Worm (Caenorhabditis elegans) whole organism, L3 larva: Measurements from ENCODE around the gene lys-1.

Source experiments
- R02D3.7 ChIP-seq: fragments of 150-350 bp; optimal IDR thresholded peaks from 2 replicates; lab custom pipeline; 2014; ENCODE audit warnings: missing biosample characterization, missing genetic modification characterization
- ama-1 ChIP-seq: fragments of 150-350 bp; optimal IDR thresholded peaks from 2 replicates; lab custom pipeline; 2018
- ceh-16 ChIP-seq: sonication (generic microtip); optimal IDR thresholded peaks from 2 replicates; lab custom pipeline; 2017; ENCODE audit warnings: missing biosample characterization, missing genetic modification characterization
- ceh-28 ChIP-seq: fragments of 150-350 bp; optimal IDR thresholded peaks from 2 replicates; lab custom pipeline; 2014; ENCODE audit warnings: missing biosample characterization, missing genetic modification reagents, missing genetic modification characterization
- daf-12 ChIP-seq: fragments of 150-350 bp; optimal IDR thresholded peaks from 2 replicates; lab custom pipeline; 2014; ENCODE audit warnings: missing biosample characterization, missing genetic modification reagents, missing genetic modification characterization
- egl-5 ChIP-seq: fragments of 150-350 bp; optimal IDR thresholded peaks from 2 replicates; lab custom pipeline; 2017; ENCODE audit warnings: missing biosample characterization, missing genetic modification reagents, missing genetic modification characterization, inconsistent platforms
- elt-1 ChIP-seq: fragments of 150-350 bp; optimal IDR thresholded peaks from 2 replicates; lab custom pipeline; 2014; ENCODE audit warnings: missing biosample characterization, missing genetic modification characterization
- elt-2 ChIP-seq: sonication (generic microtip); optimal IDR thresholded peaks from 2 replicates; lab custom pipeline; 2016; ENCODE audit warnings: missing genetic modification reagents, mild to moderate bottlenecking, missing genetic modification characterization, missing compliant biosample characterization
- fkh-10 ChIP-seq: sonication (generic microtip); optimal IDR thresholded peaks from 2 replicates; lab custom pipeline; 2017; ENCODE audit warnings: missing biosample characterization, missing genetic modification reagents, missing genetic modification characterization
- fos-1 ChIP-seq: fragments of 150-350 bp; optimal IDR thresholded peaks from 2 replicates; lab custom pipeline; 2014; ENCODE audit warnings: missing biosample characterization, missing genetic modification characterization
- hmg-11 ChIP-seq: sonication (generic microtip); optimal IDR thresholded peaks from 2 replicates; lab custom pipeline; 2016; ENCODE audit warnings: missing genetic modification characterization, missing compliant biosample characterization
- jun-1 ChIP-seq: fragments of 150-350 bp; optimal IDR thresholded peaks from 2 replicates; lab custom pipeline; 2014; ENCODE audit warnings: missing biosample characterization, missing genetic modification reagents, missing genetic modification characterization
- lin-15B ChIP-seq: fragments of 150-350 bp; optimal IDR thresholded peaks from 2 replicates; lab custom pipeline; 2014; ENCODE audit warnings: missing biosample characterization, missing genetic modification characterization
- lin-39 ChIP-seq: fragments of 150-350 bp; optimal IDR thresholded peaks from 2 replicates; lab custom pipeline; 2018; ENCODE audit warnings: missing biosample characterization, missing genetic modification reagents, missing genetic modification characterization
- mml-1 ChIP-seq: fragments of 150-350 bp; sonication (generic microtip); optimal IDR thresholded peaks from 3 replicates; lab custom pipeline; 2014; ENCODE audit warnings: missing biosample characterization, missing genetic modification characterization
- nfya-1 ChIP-seq: sonication (generic microtip); optimal IDR thresholded peaks from 2 replicates; lab custom pipeline; 2017; ENCODE audit warnings: missing genetic modification characterization, mild to moderate bottlenecking, missing compliant biosample characterization, antibody characterized with exemption, moderate library complexity; ENCODE audit not compliant: insufficient read depth
- nhr-11 ChIP-seq: fragments of 150-350 bp; optimal IDR thresholded peaks from 2 replicates; lab custom pipeline; 2014; ENCODE audit warnings: missing biosample characterization, missing genetic modification characterization
- nhr-237 ChIP-seq: fragments of 150-350 bp; optimal IDR thresholded peaks from 2 replicates; lab custom pipeline; 2014; ENCODE audit warnings: missing biosample characterization, missing genetic modification characterization
- nhr-25 ChIP-seq: sonication (generic microtip); optimal IDR thresholded peaks from 2 replicates; lab custom pipeline; 2017; ENCODE audit warnings: missing biosample characterization, missing genetic modification characterization
- nhr-28 ChIP-seq: fragments of 150-350 bp; optimal IDR thresholded peaks from 2 replicates; lab custom pipeline; 2014; ENCODE audit warnings: missing biosample characterization, missing genetic modification characterization
- nhr-43 ChIP-seq: sonication (generic microtip); optimal IDR thresholded peaks from 2 replicates; lab custom pipeline; 2016; ENCODE audit warnings: mild to moderate bottlenecking, missing genetic modification characterization, missing compliant biosample characterization; ENCODE audit not compliant: poor library complexity, severe bottlenecking
- nhr-76 ChIP-seq: fragments of 150-350 bp; sonication (generic microtip); optimal IDR thresholded peaks from 5 replicates; lab custom pipeline; 2014; ENCODE audit warnings: missing biosample characterization, missing genetic modification characterization
- pha-4 ChIP-seq: fragments of 150-350 bp; optimal IDR thresholded peaks from 2 replicates; lab custom pipeline; 2014; ENCODE audit warnings: missing biosample characterization, missing genetic modification reagents, missing genetic modification characterization
- pqm-1 ChIP-seq: fragments of 150-350 bp; optimal IDR thresholded peaks from 2 replicates; lab custom pipeline; 2017; ENCODE audit warnings: missing biosample characterization, missing genetic modification characterization, inconsistent platforms
- sea-2 ChIP-seq: fragments of 150-350 bp; sonication (generic microtip); optimal IDR thresholded peaks from 4 replicates; lab custom pipeline; 2014; ENCODE audit warnings: missing biosample characterization, missing genetic modification reagents, missing genetic modification characterization
- skn-1 ChIP-seq: fragments of 150-350 bp; optimal IDR thresholded peaks from 2 replicates; lab custom pipeline; 2014; ENCODE audit warnings: missing biosample characterization, missing genetic modification characterization
- snpc-4 ChIP-seq: fragments of 150-350 bp; optimal IDR thresholded peaks from 2 replicates; lab custom pipeline; 2014; ENCODE audit warnings: missing biosample characterization, missing genetic modification characterization
- unc-62 ChIP-seq: fragments of 150-350 bp; sonication (generic microtip); optimal IDR thresholded peaks from 4 replicates; lab custom pipeline; 2014; ENCODE audit warnings: missing biosample characterization, missing genetic modification reagents, missing genetic modification characterization
- zag-1 ChIP-seq: fragments of 150-350 bp; optimal IDR thresholded peaks from 2 replicates; lab custom pipeline; 2014; ENCODE audit warnings: missing biosample characterization, missing genetic modification characterization
- ztf-4 ChIP-seq: fragments of 150-350 bp; optimal IDR thresholded peaks from 2 replicates; lab custom pipeline; 2014; ENCODE audit warnings: missing biosample characterization, missing genetic modification characterization

Gene lys-1

ce11 chrV:10265019-10265418, 12.7 kb upstream of the lys-1 start:
- TF ChIP-seq elt-1 (no peak), pha-4 (tag; lab: Kevin White, UChicago) (peak; percentile 58)

DNA sequence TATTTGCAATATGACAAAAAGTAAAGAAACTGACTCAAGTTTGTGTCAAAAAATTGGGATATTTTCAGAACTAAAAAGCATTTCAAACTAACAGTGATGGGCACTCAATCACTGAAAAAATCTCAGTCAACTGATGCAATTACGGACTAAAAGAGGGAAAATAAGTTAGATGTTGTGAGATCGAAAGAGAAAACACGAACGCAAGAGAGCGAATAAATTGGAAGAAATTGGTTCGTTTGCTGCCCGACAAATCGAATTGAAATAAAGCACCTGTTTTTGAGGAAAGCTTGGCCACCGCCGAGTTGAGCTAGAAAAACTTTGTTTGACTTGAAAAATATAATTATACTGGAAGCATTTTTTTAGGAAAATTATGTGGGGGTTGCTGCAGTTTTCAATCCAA, 11.7 kb upstream of the lys-1 start:
- no peak for TF ChIP-seq elt-1
- TF ChIP-seq skn-1: no peak
- no peak for TF ChIP-seq lin-15B (tag; lab: Kevin White, UChicago)
- TF ChIP-seq hmg-11 (tag; lab: Kevin White, UChicago): no peak
- no peak for TF ChIP-seq nhr-11 (tag; lab: Kevin White, UChicago)
- no peak for TF ChIP-seq fkh-10
- no peak for TF ChIP-seq fos-1

ce11 chrV:10270214-10270613, 7.5 kb upstream of the lys-1 start, which contains the start of gene ric-4:
TSS of gene ric-4 (minus strand) at chrV:10270314.
- TF ChIP-seq R02D3.7 (tag; lab: Kevin White, UChicago) (no peak), mml-1 (no peak), fkh-10 (no peak), unc-62 (GFP tag; lab: Kevin White, UChicago) (no peak), snpc-4 (no peak), sea-2 (GFP tag; lab: Kevin White, UChicago) (no peak)

- peak; percentile 64 for TF ChIP-seq sea-2 (GFP tag; lab: Kevin White, UChicago)
- TF ChIP-seq nhr-43 (tag; lab: Kevin White, UChicago): no peak
- TF ChIP-seq ceh-16 (tag; lab: Kevin White, UChicago): no peak
- TF ChIP-seq hmg-11 (tag; lab: Kevin White, UChicago): peak; percentile 76
- peak; percentile 55 for TF ChIP-seq snpc-4
- peak; percentile 67 for TF ChIP-seq elt-1
- peak; percentile 46 for TF ChIP-seq nhr-11 (tag; lab: Kevin White, UChicago)
- TF ChIP-seq fkh-10: peak; percentile 85
- peak; percentile 56 for TF ChIP-seq ceh-28 (tag; lab: Kevin White, UChicago)
- TF ChIP-seq nfya-1: peak; percentile 77
- TF ChIP-seq unc-62 (GFP tag; lab: Kevin White, UChicago): peak; percentile 81
Measured at ce11 chrV:10273837-10274236, 3.9 kb upstream of the lys-1 start.

ce11 chrV:10275619-10276018, 2.1 kb upstream of the lys-1 start, which contains the start of gene Y22F5A.11:
TSS of gene Y22F5A.11 (minus strand) at chrV:10275646.
- TF ChIP-seq lin-39 (tag; lab: Kevin White, UChicago) (peak; percentile 42), nfya-1 (peak; percentile 20), hmg-11 (tag; lab: Kevin White, UChicago) (peak; percentile 4), egl-5 (peak; percentile 46), snpc-4 (peak; percentile 68), ztf-4 (tag; lab: Kevin White, UChicago) (no peak)

- no peak for TF ChIP-seq nhr-76 (tag; lab: Kevin White, UChicago)
- no peak for TF ChIP-seq ama-1 (lab: Kevin White, UChicago)
- no peak for TF ChIP-seq nhr-28
- TF ChIP-seq nhr-11 (tag; lab: Kevin White, UChicago): no peak
- TF ChIP-seq nhr-25 (tag; lab: Kevin White, UChicago): no peak
- TF ChIP-seq unc-62 (GFP tag; lab: Kevin White, UChicago): no peak
- no peak for TF ChIP-seq daf-12 (tag; lab: Kevin White, UChicago)
Measured at ce11 chrV:10276038-10276437, 1.7 kb upstream of the lys-1 start.

DNA sequence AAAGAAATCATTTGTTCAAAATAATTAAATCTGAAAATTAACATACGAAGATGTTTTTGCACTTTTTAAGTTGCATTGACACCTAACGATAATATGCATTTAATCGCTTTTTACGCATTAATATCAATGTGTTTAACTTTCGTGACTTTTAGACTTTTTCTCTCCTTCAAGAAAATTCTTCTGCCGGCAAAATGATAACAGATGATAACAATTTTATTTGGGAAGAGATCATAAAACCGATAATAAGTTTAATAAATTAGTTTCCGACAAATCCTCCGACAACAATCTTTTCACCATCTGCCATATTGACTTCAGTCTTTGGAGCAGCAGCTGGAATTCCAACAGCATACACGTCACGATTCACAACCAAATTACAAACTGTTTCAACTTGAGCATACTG, 2.4 kb downstream of the lys-1 start:
- TF ChIP-seq nhr-76 (tag; lab: Kevin White, UChicago) (no peak), zag-1 (tag; lab: Kevin White, UChicago) (no peak), fos-1 (peak; percentile 23), elt-2 (tag; lab: Kevin White, UChicago) (peak; percentile 89), nhr-237 (no peak), pha-4 (tag; lab: Kevin White, UChicago) (peak; percentile 34), lin-39 (tag; lab: Kevin White, UChicago) (no peak), jun-1 (tag; lab: Kevin White, UChicago) (peak; percentile 37), pqm-1 (tag; lab: Kevin White, UChicago) (peak; percentile 85), nhr-25 (tag; lab: Kevin White, UChicago) (no peak)
